Fruit fly (Drosophila melanogaster) whole organism, embryonic: Measurements from ENCODE around the gene CG34408.
A peak's percentile ranks its signal among the peaks of the same experiment; 100 is the strongest.

Source experiments
- Abd-B ChIP-seq: fragments of 200-800 bp; sonication (Bioruptor generic); optimal IDR thresholded peaks from 2 replicates; lab custom pipeline; 2018; ENCODE audit warnings: missing biosample characterization, mild to moderate bottlenecking, missing genetic modification characterization, moderate library complexity
- Adf1 ChIP-seq: fragments of 200-800 bp; sonication (Bioruptor generic); IDR thresholded peaks from 2 replicates; pipeline ENCODE4 v1.3.6; 2022; ENCODE audit warnings: missing biosample characterization, missing genetic modification characterization
- Atf3 ChIP-seq: fragments of 200-800 bp; sonication (Bioruptor generic); optimal IDR thresholded peaks from 3 replicates; lab custom pipeline; 2016; ENCODE audit warnings: missing biosample characterization, missing genetic modification characterization
- Blimp-1 ChIP-seq: fragments of 200-800 bp; sonication (Bioruptor generic); optimal IDR thresholded peaks from 3 replicates; lab custom pipeline; 2018; ENCODE audit warnings: missing biosample characterization, missing genetic modification characterization, mild to moderate bottlenecking, moderate library complexity, missing genetic modification reagents
- CG10979 ChIP-seq: fragments of 200-800 bp; sonication (Bioruptor generic); optimal IDR thresholded peaks from 2 replicates; lab custom pipeline; 2018; ENCODE audit warnings: missing biosample characterization, mild to moderate bottlenecking, missing genetic modification characterization, moderate library complexity
- CG12299 ChIP-seq: fragments of 200-800 bp; sonication (Bioruptor generic); optimal IDR thresholded peaks from 2 replicates; lab custom pipeline; 2018; ENCODE audit warnings: missing biosample characterization, mild to moderate bottlenecking, missing genetic modification characterization
- CG12391 ChIP-seq: fragments of 200-800 bp; sonication (Bioruptor generic); optimal IDR thresholded peaks from 3 replicates; lab custom pipeline; 2018; ENCODE audit warnings: missing biosample characterization, mild to moderate bottlenecking, missing genetic modification characterization, moderate library complexity
- CG1647 ChIP-seq: fragments of 200-800 bp; sonication (Bioruptor generic); optimal IDR thresholded peaks from 3 replicates; lab custom pipeline; 2016; ENCODE audit warnings: missing biosample characterization, missing genetic modification characterization
- CG17359 ChIP-seq: fragments of 200-800 bp; sonication (Bioruptor generic); optimal IDR thresholded peaks from 3 replicates; lab custom pipeline; 2018; ENCODE audit warnings: missing biosample characterization, mild to moderate bottlenecking, missing genetic modification characterization, moderate library complexity
- CG18262 ChIP-seq: fragments of 200-800 bp; optimal IDR thresholded peaks from 3 replicates; lab custom pipeline; 2019; ENCODE audit warnings: missing biosample characterization, mild to moderate bottlenecking, missing genetic modification characterization, moderate library complexity
- CG18599 ChIP-seq: fragments of 200-800 bp; sonication (Bioruptor generic); optimal IDR thresholded peaks from 3 replicates; lab custom pipeline; 2017; ENCODE audit warnings: missing biosample characterization, missing genetic modification characterization, mild to moderate bottlenecking, moderate library complexity, missing genetic modification reagents
- CG2202 ChIP-seq: fragments of 200-800 bp; sonication (Bioruptor generic); optimal IDR thresholded peaks from 2 replicates; lab custom pipeline; 2018; ENCODE audit warnings: missing biosample characterization, mild to moderate bottlenecking, missing genetic modification characterization
- CG34422 ChIP-seq: fragments of 200-800 bp; sonication (Bioruptor generic); IDR thresholded peaks from 3 replicates; pipeline ENCODE4 v1.3.6; 2022; ENCODE audit warnings: missing biosample characterization, missing genetic modification characterization
- CG4404 ChIP-seq: fragments of 200-800 bp; sonication (Bioruptor generic); IDR thresholded peaks from 2 replicates; pipeline ENCODE4 v1.3.6; 2022; ENCODE audit warnings: missing biosample characterization, missing genetic modification characterization
- CG5180 ChIP-seq: fragments of 200-800 bp; sonication (Bioruptor generic); optimal IDR thresholded peaks from 3 replicates; lab custom pipeline; 2017; ENCODE audit warnings: missing biosample characterization, missing genetic modification characterization, mild to moderate bottlenecking, moderate library complexity, missing genetic modification reagents
- CG8359 ChIP-seq: fragments of 200-800 bp; sonication (Bioruptor generic); optimal IDR thresholded peaks from 2 replicates; lab custom pipeline; 2017; ENCODE audit warnings: missing biosample characterization, mild to moderate bottlenecking, missing genetic modification characterization, borderline replicate concordance
- CkIIα-i1 ChIP-seq: fragments of 200-800 bp; sonication (Bioruptor generic); IDR thresholded peaks from 2 replicates; pipeline ENCODE4 v1.3.6; 2022; ENCODE audit warnings: missing biosample characterization, missing genetic modification characterization
- CoRest ChIP-seq: fragments of 200-800 bp; sonication (Bioruptor generic); optimal IDR thresholded peaks from 3 replicates; lab custom pipeline; 2018; ENCODE audit warnings: missing biosample characterization, mild to moderate bottlenecking, missing genetic modification characterization, moderate library complexity
- Dek ChIP-seq: fragments of 200-800 bp; sonication (Bioruptor generic); optimal IDR thresholded peaks from 3 replicates; lab custom pipeline; 2019; ENCODE audit warnings: missing biosample characterization, mild to moderate bottlenecking, missing genetic modification characterization, moderate library complexity
- Dfd ChIP-seq, 2 experiments: fragments of >200 bp; optimal IDR thresholded peaks; 2 replicates each; lab custom pipeline; 2017; ENCODE audit warnings: missing biosample characterization in 2 of 2, missing genetic modification characterization in 2 of 2
- Drgx ChIP-seq: fragments of 200-800 bp; sonication (Bioruptor generic); IDR thresholded peaks from 2 replicates; pipeline ENCODE4 v1.3.6; 2022; ENCODE audit warnings: missing biosample characterization, missing genetic modification characterization
- Ets65A ChIP-seq: fragments of 200-800 bp; sonication (Bioruptor generic); peaks from one replicate; lab custom pipeline; 2016; ENCODE audit warnings: missing biosample characterization, missing genetic modification characterization
- Hr51 ChIP-seq, 2 experiments: fragments of 200-800 bp; sonication (Bioruptor generic); optimal IDR thresholded peaks; 2 replicates in 1 of 2; 3 replicates in 1 of 2; lab custom pipeline; 2016 to 2018; ENCODE audit warnings: missing biosample characterization in 2 of 2, missing genetic modification characterization in 2 of 2, mild to moderate bottlenecking in 1 of 2, moderate library complexity in 1 of 2
- Lim3 ChIP-seq: fragments of 200-800 bp; sonication (Bioruptor generic); IDR thresholded peaks from 2 replicates; pipeline ENCODE4 v1.3.6; 2022; ENCODE audit warnings: missing biosample characterization, missing genetic modification characterization
- Mad ChIP-seq: fragments of 200-800 bp; sonication (Bioruptor generic); optimal IDR thresholded peaks from 2 replicates; lab custom pipeline; 2016; ENCODE audit warnings: missing biosample characterization, missing genetic modification characterization
- Myb ChIP-seq: fragments of 200-800 bp; sonication (Bioruptor generic); optimal IDR thresholded peaks from 2 replicates; lab custom pipeline; 2016; ENCODE audit warnings: missing biosample characterization, missing genetic modification characterization
- Ptx1 ChIP-seq: fragments of 200-800 bp; sonication (Bioruptor generic); IDR thresholded peaks from 2 replicates; pipeline ENCODE4 v1.3.6; 2022; ENCODE audit warnings: missing biosample characterization, missing genetic modification characterization
- Sox100B ChIP-seq: fragments of 200-800 bp; sonication (Bioruptor generic); optimal IDR thresholded peaks from 3 replicates; lab custom pipeline; 2018; ENCODE audit warnings: missing biosample characterization, mild to moderate bottlenecking, missing genetic modification characterization
- Sox102F ChIP-seq: fragments of 200-800 bp; sonication (Bioruptor generic); optimal IDR thresholded peaks from 2 replicates; lab custom pipeline; 2018; ENCODE audit warnings: missing biosample characterization, mild to moderate bottlenecking, missing genetic modification characterization, moderate library complexity
- Ssrp ChIP-seq: fragments of 200-800 bp; sonication (Bioruptor generic); optimal IDR thresholded peaks from 2 replicates; lab custom pipeline; 2018; ENCODE audit warnings: missing biosample characterization, mild to moderate bottlenecking, missing genetic modification characterization, moderate library complexity
- Tbp ChIP-seq: fragments of >200 bp; optimal IDR thresholded peaks from 2 replicates; lab custom pipeline; 2018; ENCODE audit warnings: missing biosample characterization, missing genetic modification characterization
- ab ChIP-seq: fragments of 200-800 bp; sonication (Bioruptor generic); optimal IDR thresholded peaks from 2 replicates; lab custom pipeline; 2016; ENCODE audit warnings: missing biosample characterization, missing genetic modification characterization
- ac ChIP-seq: fragments of 200-800 bp; sonication (Bioruptor generic); optimal IDR thresholded peaks from 3 replicates; lab custom pipeline; 2017; ENCODE audit warnings: missing biosample characterization, mild to moderate bottlenecking, missing genetic modification characterization
- az2 ChIP-seq: fragments of 200-800 bp; sonication (Bioruptor generic); optimal IDR thresholded peaks from 3 replicates; lab custom pipeline; 2016; ENCODE audit warnings: missing biosample characterization, missing genetic modification characterization
- bsh ChIP-seq, 2 experiments: fragments of 200-800 bp; sonication (Bioruptor generic); optimal IDR thresholded peaks; 2 replicates each; lab custom pipeline; 2017 to 2018; ENCODE audit warnings: mild to moderate bottlenecking in 2 of 2, missing biosample characterization in 2 of 2, missing genetic modification characterization in 2 of 2, moderate library complexity in 1 of 2
- esg ChIP-seq: fragments of 200-800 bp; sonication (Bioruptor generic); conservative IDR thresholded peaks from 2 replicates; pipeline ENCODE4 v1.3.6; 2022; ENCODE audit warnings: missing biosample characterization, missing genetic modification characterization
- eve ChIP-seq, 2 experiments: fragments of >200 bp; optimal IDR thresholded peaks; 2 replicates each; lab custom pipeline; 2017; ENCODE audit warnings: missing biosample characterization in 2 of 2, missing genetic modification characterization in 2 of 2
- jing ChIP-seq: fragments of 200-800 bp; sonication (Bioruptor generic); optimal IDR thresholded peaks from 2 replicates; lab custom pipeline; 2018; ENCODE audit warnings: missing biosample characterization, mild to moderate bottlenecking, missing genetic modification characterization
- ken ChIP-seq: fragments of 200-800 bp; sonication (Bioruptor generic); IDR thresholded peaks from 3 replicates; pipeline ENCODE4 v1.3.6; 2022; ENCODE audit warnings: missing biosample characterization, missing genetic modification characterization
- nerfin-1 ChIP-seq: fragments of 200-800 bp; sonication (Bioruptor generic); optimal IDR thresholded peaks from 3 replicates; lab custom pipeline; 2019; ENCODE audit warnings: missing biosample characterization, mild to moderate bottlenecking, missing genetic modification characterization, moderate library complexity
- nmo ChIP-seq: fragments of 200-800 bp; sonication (Bioruptor generic); optimal IDR thresholded peaks from 2 replicates; lab custom pipeline; 2018; ENCODE audit warnings: missing biosample characterization, mild to moderate bottlenecking, missing genetic modification characterization, moderate library complexity
- onecut ChIP-seq: fragments of 200-800 bp; sonication (Bioruptor generic); IDR thresholded peaks from 2 replicates; pipeline ENCODE4 v1.3.6; 2022; ENCODE audit warnings: missing biosample characterization, missing genetic modification characterization
- phol ChIP-seq: fragments of 200-800 bp; sonication (Bioruptor generic); optimal IDR thresholded peaks from 3 replicates; lab custom pipeline; 2018; ENCODE audit warnings: missing biosample characterization, mild to moderate bottlenecking, missing genetic modification characterization, moderate library complexity
- rib ChIP-seq: fragments of 200-800 bp; sonication (Bioruptor generic); IDR thresholded peaks from 2 replicates; pipeline ENCODE4 v1.3.6; 2022; ENCODE audit warnings: missing biosample characterization, missing genetic modification characterization
- sd ChIP-seq: fragments of 200-800 bp; sonication (Bioruptor generic); optimal IDR thresholded peaks from 3 replicates; lab custom pipeline; 2018; ENCODE audit warnings: missing biosample characterization, mild to moderate bottlenecking, missing genetic modification characterization, moderate library complexity
- seq ChIP-seq: fragments of 200-800 bp; sonication (Bioruptor generic); IDR thresholded peaks from 2 replicates; pipeline ENCODE4 v1.3.6; 2022; ENCODE audit warnings: missing biosample characterization, missing genetic modification characterization
- sob ChIP-seq: fragments of 200-800 bp; sonication (Bioruptor generic); IDR thresholded peaks from 2 replicates; pipeline ENCODE4 v1.3.6; 2022; ENCODE audit warnings: missing biosample characterization, missing genetic modification characterization
- tup ChIP-seq: fragments of 200-800 bp; sonication (Bioruptor generic); optimal IDR thresholded peaks from 2 replicates; lab custom pipeline; 2016; ENCODE audit warnings: missing biosample characterization, mild to moderate bottlenecking, missing genetic modification characterization, moderate library complexity
- unpg ChIP-seq: fragments of 200-800 bp; sonication (Bioruptor generic); optimal IDR thresholded peaks from 3 replicates; lab custom pipeline; 2018; ENCODE audit warnings: missing biosample characterization, mild to moderate bottlenecking, missing genetic modification characterization, moderate library complexity
- wdn ChIP-seq: fragments of 200-800 bp; sonication (Bioruptor generic); IDR thresholded peaks from 2 replicates; pipeline ENCODE4 v1.3.6; 2022; ENCODE audit warnings: missing biosample characterization, missing genetic modification characterization
- wor ChIP-seq: fragments of 200-800 bp; sonication (Bioruptor generic); IDR thresholded peaks from 2 replicates; pipeline ENCODE4 v1.3.6; 2022; ENCODE audit warnings: missing biosample characterization, missing genetic modification characterization

Gene CG34408

DNA sequence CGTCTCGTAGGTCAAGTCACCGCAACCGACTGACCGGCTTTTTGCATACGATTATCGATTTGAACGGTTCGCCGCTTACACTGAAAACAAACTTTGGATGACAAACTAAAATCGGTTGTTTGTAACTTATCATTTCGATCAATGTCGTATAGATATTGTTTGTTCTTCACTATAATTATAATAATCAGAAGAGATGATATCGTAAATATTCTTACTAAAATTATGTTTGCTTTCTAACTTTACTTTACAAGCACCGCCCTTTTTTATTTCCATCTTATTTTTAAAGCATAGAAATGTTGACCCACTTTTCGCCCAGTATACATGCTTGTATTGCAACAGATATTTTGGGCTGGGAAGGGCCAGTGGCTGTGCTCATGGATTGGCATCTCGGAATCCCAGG, 13.2 kb downstream of the CG34408 start, which contains the start of gene CG2961 (continued):
- TF ChIP-seq Hr51 (GFP tag; optimal IDR thresholded peaks at IDR 0.05; lab: Kevin White, UChicago) (peak in 1 of 2 experiments; percentile 77), Adf1 (GFP tag; lab: Robert Waterston, UW) (no peak), onecut (GFP tag; lab: Robert Waterston, UW) (peak; percentile 36; the same call in 1 of the 2 replicates), CG17359 (tag; lab: Kevin White, UChicago) (peak; percentile 45), phol (tag; lab: Kevin White, UChicago) (peak; percentile 43), CG2202 (no peak), nmo (GFP tag; lab: Kevin White, UChicago) (peak; percentile 43), ab (GFP tag; lab: Kevin White, UChicago) (no peak), CG18262 (no peak), Ptx1 (GFP tag; lab: Robert Waterston, UW) (peak; percentile 56), Sox102F (peak; percentile 64), eve (GFP tag; optimal IDR thresholded peaks at IDR 0.05; lab: Kevin White, UChicago) (no peak), Dfd (GFP tag; optimal IDR thresholded peaks at IDR 0.05; lab: Kevin White, UChicago) (no peak), CG12391 (tag; lab: Kevin White, UChicago) (peak; percentile 31), CkIIα-i1 (no peak), esg (peak; percentile 43), CG18599 (GFP tag; lab: Kevin White, UChicago) (no peak), az2 (GFP tag; lab: Kevin White, UChicago) (no peak), CG12299 (tag; lab: Kevin White, UChicago) (no peak), ken (GFP tag; lab: Robert Waterston, UW) (no peak), seq (0 out of 2 replicates have a peak, but pooled peaks have one; percentile 42), Dek (tag; lab: Kevin White, UChicago) (no peak), Abd-B (GFP tag; lab: Kevin White, UChicago) (no peak), wor (GFP tag; lab: Robert Waterston, UW) (no peak), Atf3 (GFP tag; lab: Kevin White, UChicago) (no peak), Ets65A (GFP tag; lab: Kevin White, UChicago) (peak; percentile 65), ac (GFP tag; lab: Kevin White, UChicago) (no peak), bsh (GFP tag; optimal IDR thresholded peaks at IDR 0.05; lab: Kevin White, UChicago) (peak in 1 of 2 experiments; percentile 50), jing (GFP tag; lab: Kevin White, UChicago) (no peak), Sox100B (GFP tag; lab: Kevin White, UChicago) (peak; percentile 43), CG5180 (GFP tag; lab: Kevin White, UChicago) (peak; percentile 10), nerfin-1 (tag; lab: Kevin White, UChicago) (peak; percentile 19), CG34422 (GFP tag; lab: Robert Waterston, UW) (no peak), sob (GFP tag; lab: Robert Waterston, UW) (no peak), Drgx (GFP tag; lab: Robert Waterston, UW) (no peak), Myb (GFP tag; lab: Kevin White, UChicago) (no peak), Ssrp (tag; lab: Kevin White, UChicago) (peak; percentile 28), Tbp (GFP tag; lab: Kevin White, UChicago) (no peak), CoRest (tag; lab: Kevin White, UChicago) (peak; percentile 13), sd (peak; percentile 46), rib (GFP tag; lab: Robert Waterston, UW) (no peak), CG1647 (GFP tag; lab: Kevin White, UChicago) (no peak), CG8359 (GFP tag; lab: Kevin White, UChicago) (no peak), tup (no peak), CG10979 (tag; lab: Kevin White, UChicago) (peak; percentile 25), Blimp-1 (peak; percentile 28), unpg (GFP tag; lab: Kevin White, UChicago) (peak; percentile 58), Mad (GFP tag; lab: Kevin White, UChicago) (no peak), wdn (GFP tag; lab: Robert Waterston, UW) (no peak), CG4404 (no peak), Lim3 (GFP tag; lab: Robert Waterston, UW) (no peak)
